Worm (Caenorhabditis elegans): ENCODE measurements around the gene snfc-5.

ce11 chrIII:4374854-4375253, 29.7 kb upstream of the snfc-5 start, which contains the start of gene pals-26:
- TF ChIP-seq lsy-2 (tag; optimal IDR thresholded peaks at IDR 0.05) (no peak), egl-27 (tag; optimal IDR thresholded peaks at IDR 0.05) (no peak), ztf-4 (tag; optimal IDR thresholded peaks at IDR 0.05) (no peak), nhr-11 (tag; optimal IDR thresholded peaks at IDR 0.05) (no peak), ztf-11 (tag; optimal IDR thresholded peaks at IDR 0.05) (no peak), ceh-82 (tag; optimal IDR thresholded peaks at IDR 0.05) (no peak), nhr-76 (tag; optimal IDR thresholded peaks at IDR 0.05) (no peak), pqm-1 (tag; optimal IDR thresholded peaks at IDR 0.05) (no peak)

Measured in whole organism, L1 larva.